Worm (Caenorhabditis elegans) whole organism, late embryonic: ENCODE data around the gene sahd-1.

ENCODE experiments used
- C08G9.2 ChIP-seq: sonication (generic microtip); optimal IDR thresholded peaks from 2 replicates; lab custom pipeline; 2016; ENCODE audit warnings: mild to moderate bottlenecking, missing genetic modification characterization, moderate library complexity, missing compliant biosample characterization
- F13H6.1 ChIP-seq: sonication (generic microtip); optimal IDR thresholded peaks from 2 replicates; lab custom pipeline; 2016; ENCODE audit warnings: missing genetic modification characterization, missing compliant biosample characterization
- K02D7.2 ChIP-seq: sonication (generic microtip); optimal IDR thresholded peaks from 2 replicates; lab custom pipeline; 2017; ENCODE audit warnings: mild to moderate bottlenecking, missing genetic modification characterization, missing compliant biosample characterization
- Y22D7AL.16 ChIP-seq: sonication (generic microtip); optimal IDR thresholded peaks from 2 replicates; lab custom pipeline; 2016; ENCODE audit warnings: missing genetic modification characterization, missing compliant biosample characterization
- ceh-14 ChIP-seq: sonication (generic microtip); optimal IDR thresholded peaks from 2 replicates; lab custom pipeline; 2016; ENCODE audit warnings: missing genotype, missing genetic modification characterization, missing compliant biosample characterization
- ceh-24 ChIP-seq: sonication (generic microtip); optimal IDR thresholded peaks from 2 replicates; lab custom pipeline; 2016; ENCODE audit warnings: mild to moderate bottlenecking, missing genetic modification characterization, missing compliant biosample characterization
- ceh-31 ChIP-seq: sonication (generic microtip); optimal IDR thresholded peaks from 2 replicates; lab custom pipeline; 2016; ENCODE audit warnings: missing genetic modification characterization, missing compliant biosample characterization
- ceh-45 ChIP-seq: fragments of 200-800 bp; sonication (Bioruptor generic); IDR thresholded peaks from 2 replicates; pipeline ENCODE4 v1.3.6; 2022; ENCODE audit warnings: missing genetic modification reagents, missing genetic modification characterization, missing compliant biosample characterization
- ceh-48 ChIP-seq: sonication (generic microtip); optimal IDR thresholded peaks from 2 replicates; lab custom pipeline; 2016; ENCODE audit warnings: missing genetic modification characterization, inconsistent platforms, missing compliant biosample characterization
- ceh-6 ChIP-seq: fragments of 200-800 bp; sonication (Bioruptor generic); optimal IDR thresholded peaks from 2 replicates; lab custom pipeline; 2018; ENCODE audit warnings: mild to moderate bottlenecking, missing genetic modification characterization, missing compliant biosample characterization
- ceh-9 ChIP-seq: sonication (generic microtip); optimal IDR thresholded peaks from 2 replicates; lab custom pipeline; 2016; ENCODE audit warnings: mild to moderate bottlenecking, missing genetic modification characterization, inconsistent platforms, missing compliant biosample characterization
- dmd-4 ChIP-seq: sonication (generic microtip); optimal IDR thresholded peaks from 2 replicates; lab custom pipeline; 2016; ENCODE audit warnings: borderline replicate concordance, missing genetic modification characterization, missing compliant biosample characterization
- dve-1 ChIP-seq: sonication (generic microtip); optimal IDR thresholded peaks from 2 replicates; lab custom pipeline; 2017; ENCODE audit warnings: antibody characterized with exemption, mild to moderate bottlenecking, missing genetic modification characterization, missing compliant biosample characterization
- elt-2 ChIP-seq: sonication (generic microtip); optimal IDR thresholded peaks from 2 replicates; lab custom pipeline; 2016; ENCODE audit warnings: missing genetic modification reagents, missing genetic modification characterization, missing compliant biosample characterization
- elt-4 ChIP-seq: sonication (generic microtip); optimal IDR thresholded peaks from 2 replicates; lab custom pipeline; 2016; ENCODE audit warnings: missing genetic modification characterization, missing compliant biosample characterization
- ets-4 ChIP-seq: sonication (generic microtip); optimal IDR thresholded peaks from 2 replicates; lab custom pipeline; 2016; ENCODE audit warnings: missing genetic modification characterization, missing compliant biosample characterization
- eyg-1 ChIP-seq: sonication (generic microtip); optimal IDR thresholded peaks from 2 replicates; lab custom pipeline; 2016; ENCODE audit warnings: missing genotype, missing genetic modification characterization, missing compliant biosample characterization
- fax-1 ChIP-seq: sonication (generic microtip); optimal IDR thresholded peaks from 2 replicates; lab custom pipeline; 2016; ENCODE audit warnings: missing genotype, missing genetic modification characterization, missing compliant biosample characterization
- gmeb-2 ChIP-seq: sonication (generic microtip); optimal IDR thresholded peaks from 2 replicates; lab custom pipeline; 2016; ENCODE audit warnings: missing genetic modification characterization, inconsistent platforms, missing compliant biosample characterization
- lim-6 ChIP-seq: sonication (generic microtip); optimal IDR thresholded peaks from 2 replicates; lab custom pipeline; 2016; ENCODE audit warnings: missing genetic modification characterization, missing compliant biosample characterization
- lin-11 ChIP-seq: fragments of 200-800 bp; sonication (Bioruptor generic); optimal IDR thresholded peaks from 2 replicates; lab custom pipeline; 2018; ENCODE audit warnings: mild to moderate bottlenecking, missing genetic modification characterization, missing compliant biosample characterization
- madf-2 ChIP-seq: sonication (generic microtip); optimal IDR thresholded peaks from 2 replicates; lab custom pipeline; 2017; ENCODE audit warnings: missing genetic modification characterization, missing compliant biosample characterization
- mec-3 ChIP-seq: sonication (generic microtip); optimal IDR thresholded peaks from 2 replicates; lab custom pipeline; 2016; ENCODE audit warnings: borderline replicate concordance, missing genetic modification characterization, missing compliant biosample characterization
- nfya-1 ChIP-seq: sonication (generic microtip); optimal IDR thresholded peaks from 2 replicates; lab custom pipeline; 2017; ENCODE audit warnings: missing genetic modification characterization, mild to moderate bottlenecking, missing compliant biosample characterization, antibody characterized with exemption, moderate library complexity
- nhr-232 ChIP-seq: sonication (generic microtip); optimal IDR thresholded peaks from 2 replicates; lab custom pipeline; 2016; ENCODE audit warnings: missing genetic modification characterization, missing compliant biosample characterization
- npax-4 ChIP-seq: sonication (generic microtip); optimal IDR thresholded peaks from 2 replicates; lab custom pipeline; 2016; ENCODE audit warnings: missing genetic modification characterization, missing compliant biosample characterization
- odd-2 ChIP-seq: sonication (generic microtip); optimal IDR thresholded peaks from 2 replicates; lab custom pipeline; 2017; ENCODE audit warnings: antibody characterized with exemption, mild to moderate bottlenecking, missing genetic modification characterization, missing compliant biosample characterization
- pax-1 ChIP-seq: fragments of 150-350 bp; optimal IDR thresholded peaks from 2 replicates; lab custom pipeline; 2014; ENCODE audit warnings: missing biosample characterization, missing genetic modification characterization
- pha-4 ChIP-seq: fragments of 150-350 bp; optimal IDR thresholded peaks from 2 replicates; lab custom pipeline; 2018; ENCODE audit warnings: missing biosample characterization, missing genetic modification reagents, missing genetic modification characterization
- pqm-1 ChIP-seq: sonication (generic microtip); optimal IDR thresholded peaks from 2 replicates; lab custom pipeline; 2016; ENCODE audit warnings: missing genetic modification characterization, missing compliant biosample characterization
- ref-2 ChIP-seq: sonication (generic microtip); optimal IDR thresholded peaks from 2 replicates; lab custom pipeline; 2016; ENCODE audit warnings: missing genetic modification characterization, missing compliant biosample characterization
- rnt-1 ChIP-seq: sonication (generic microtip); optimal IDR thresholded peaks from 2 replicates; lab custom pipeline; 2016; ENCODE audit warnings: missing genetic modification characterization, missing compliant biosample characterization
- sdc-2 ChIP-seq: sonication (generic microtip); optimal IDR thresholded peaks from 2 replicates; lab custom pipeline; 2016; ENCODE audit warnings: missing genotype, missing genetic modification characterization, missing compliant biosample characterization
- sox-2 ChIP-seq: fragments of 200-800 bp; sonication (Bioruptor generic); IDR thresholded peaks from 2 replicates; pipeline ENCODE4 v1.3.6; 2022; ENCODE audit warnings: missing genetic modification reagents, missing genetic modification characterization, missing compliant biosample characterization
- ttx-3 ChIP-seq: sonication (generic microtip); optimal IDR thresholded peaks from 2 replicates; lab custom pipeline; 2016; ENCODE audit warnings: missing genetic modification reagents, missing genetic modification characterization, missing compliant biosample characterization
- unc-42 ChIP-seq: sonication (generic microtip); optimal IDR thresholded peaks from 2 replicates; lab custom pipeline; 2016; ENCODE audit warnings: missing genotype, missing genetic modification characterization, missing compliant biosample characterization
- unc-55 ChIP-seq: sonication (generic microtip); optimal IDR thresholded peaks from 2 replicates; lab custom pipeline; 2017; ENCODE audit warnings: missing biosample characterization, missing genetic modification reagents, missing genetic modification characterization
- zip-5 ChIP-seq: sonication (generic microtip); optimal IDR thresholded peaks from 2 replicates; lab custom pipeline; 2016; ENCODE audit warnings: missing genetic modification characterization, missing compliant biosample characterization
- ztf-16 ChIP-seq: sonication (generic microtip); optimal IDR thresholded peaks from 2 replicates; lab custom pipeline; 2017; ENCODE audit warnings: missing genetic modification characterization, missing compliant biosample characterization

The sahd-1 gene

ce11 chrII:5496375-5496774, 18.4 kb downstream of the sahd-1 start, which contains the start of gene F12A10.1:
Gene F12A10.1 (plus strand): TSS chrII:5496540.
- no peak for TF ChIP-seq npax-4 (tag; lab: Kevin White, UChicago)
- TF ChIP-seq ceh-6: no peak
- TF ChIP-seq pax-1: no peak
- no peak for TF ChIP-seq sdc-2 (tag; lab: Kevin White, UChicago)
- no peak for TF ChIP-seq C08G9.2
- no peak for TF ChIP-seq eyg-1
- TF ChIP-seq ceh-45 (GFP tag; lab: Robert Waterston, UW): no peak
- no peak for TF ChIP-seq ceh-14 (tag; lab: Kevin White, UChicago)
- no peak for TF ChIP-seq gmeb-2 (tag; lab: Kevin White, UChicago)
- no peak for TF ChIP-seq rnt-1
- TF ChIP-seq elt-4: no peak
- TF ChIP-seq ceh-24: no peak
- no peak for TF ChIP-seq ztf-16
- TF ChIP-seq K02D7.2 (tag; lab: Kevin White, UChicago): no peak
- TF ChIP-seq dve-1 (tag; lab: Kevin White, UChicago): no peak
- no peak for TF ChIP-seq mec-3 (tag; lab: Kevin White, UChicago)
- no peak for TF ChIP-seq ceh-9 (tag; lab: Kevin White, UChicago)
- no peak for TF ChIP-seq unc-42 (tag; lab: Kevin White, UChicago)

ce11 chrII:5494405-5494804, 20.3 kb downstream of the sahd-1 start, which contains the start of gene F12A10.6:
Gene F12A10.6 (minus strand): TSS chrII:5494505.
- TF ChIP-seq sox-2 (GFP tag; lab: Robert Waterston, UW): no peak
- no peak for TF ChIP-seq zip-5 (tag; lab: Kevin White, UChicago)
- no peak for TF ChIP-seq ceh-48 (tag; lab: Kevin White, UChicago)
- no peak for TF ChIP-seq madf-2 (tag; lab: Kevin White, UChicago)
- TF ChIP-seq mec-3 (tag; lab: Kevin White, UChicago): no peak
- TF ChIP-seq ref-2 (tag; lab: Kevin White, UChicago): no peak
- no peak for TF ChIP-seq pqm-1 (tag; lab: Kevin White, UChicago)
- TF ChIP-seq ceh-31 (tag; lab: Kevin White, UChicago): no peak
- TF ChIP-seq nhr-232 (tag; lab: Kevin White, UChicago): no peak
- TF ChIP-seq ets-4 (tag; lab: Kevin White, UChicago): no peak
- TF ChIP-seq lim-6 (tag; lab: Kevin White, UChicago): no peak
- TF ChIP-seq elt-4: no peak
- no peak for TF ChIP-seq F13H6.1 (tag; lab: Kevin White, UChicago)
- TF ChIP-seq pha-4 (tag; lab: Kevin White, UChicago): no peak

- no peak for TF ChIP-seq elt-2 (tag; lab: Kevin White, UChicago)
- no peak for TF ChIP-seq F13H6.1 (tag; lab: Kevin White, UChicago)
- TF ChIP-seq madf-2 (tag; lab: Kevin White, UChicago): no peak
- TF ChIP-seq eyg-1: no peak
- TF ChIP-seq dmd-4 (tag; lab: Kevin White, UChicago): no peak
- no peak for TF ChIP-seq unc-55 (GFP tag; lab: Kevin White, UChicago)
- no peak for TF ChIP-seq fax-1 (tag; lab: Kevin White, UChicago)
- no peak for TF ChIP-seq ttx-3 (tag; lab: Kevin White, UChicago)
- TF ChIP-seq nfya-1 (tag; lab: Kevin White, UChicago): no peak
- TF ChIP-seq odd-2: no peak
- no peak for TF ChIP-seq lin-11
- TF ChIP-seq Y22D7AL.16 (tag; lab: Kevin White, UChicago): no peak
- TF ChIP-seq K02D7.2 (tag; lab: Kevin White, UChicago): no peak
Observed at ce11 chrII:5487844-5488243, 26.9 kb downstream of the sahd-1 start, which contains the start of gene nep-5. Gene nep-5 (plus strand): TSS chrII:5488144.
